Worm (Caenorhabditis elegans): ENCODE results near the gene ZC155.4.

The ZC155.4 gene

ce11 chrIII:5190671-5191174, 24.6 kb downstream of the ZC155.4 start, which contains the start of gene hira-1 (continued):
- TF ChIP-seq lin-38 (GFP tag; IDR thresholded peaks at IDR 0.05) (peak; percentile 75), ctbp-1 (GFP tag; IDR thresholded peaks at IDR 0.05) (no peak), egl-27 (tag; optimal IDR thresholded peaks at IDR 0.05) (no peak), nhr-42 (GFP tag; IDR thresholded peaks at IDR 0.05) (no peak), zfp-3 (GFP tag; conservative IDR thresholded peaks at IDR 0.05) (no peak), nhr-41 (GFP tag; IDR thresholded peaks at IDR 0.05) (no peak), tag-97 (GFP tag; IDR thresholded peaks at IDR 0.05) (no peak), F26F4.8 (GFP tag; conservative IDR thresholded peaks at IDR 0.05) (no peak), Y48G9A.11 (GFP tag; IDR thresholded peaks at IDR 0.05) (no peak), ztf-7 (tag; optimal IDR thresholded peaks at IDR 0.05) (peak; percentile 9), nhr-111 (GFP tag; optimal IDR thresholded peaks at IDR 0.05) (no peak), hmg-1.1 (GFP tag; IDR thresholded peaks at IDR 0.05) (no peak), nhr-10 (tag; optimal IDR thresholded peaks at IDR 0.05) (no peak), nhr-48 (tag; optimal IDR thresholded peaks at IDR 0.05) (no peak), arid-1 (GFP tag; conservative IDR thresholded peaks at IDR 0.05) (no peak), nhr-102 (tag; optimal IDR thresholded peaks at IDR 0.05) (no peak), mdt-29 (GFP tag; IDR thresholded peaks at IDR 0.05) (no peak), dve-1 (tag; optimal IDR thresholded peaks at IDR 0.05; ENCODE audit: insufficient read depth) (peak; percentile 33), lim-7 (GFP tag; IDR thresholded peaks at IDR 0.05) (no peak), ceh-82 (tag; optimal IDR thresholded peaks at IDR 0.05) (no peak), unc-130 (GFP tag; optimal IDR thresholded peaks at IDR 0.05) (no peak), daf-8 (GFP tag; IDR thresholded peaks at IDR 0.05) (no peak), lin-1 (GFP tag; IDR thresholded peaks at IDR 0.05) (no peak)

- no peak for TF ChIP-seq tra-1 (GFP tag; IDR thresholded peaks at IDR 0.05)
- TF ChIP-seq D1046.2 (GFP tag; IDR thresholded peaks at IDR 0.05) = no peak
- no peak for TF ChIP-seq lir-3 (tag; optimal IDR thresholded peaks at IDR 0.05)
- TF ChIP-seq aha-1 (tag) = no peak
- peak; percentile 16 for TF ChIP-seq F49E8.2 (tag; optimal IDR thresholded peaks at IDR 0.05; ENCODE audit: borderline replicate concordance)
- no peak for TF ChIP-seq spr-1 (tag; optimal IDR thresholded peaks at IDR 0.05)
- TF ChIP-seq mxl-3 (GFP tag; optimal IDR thresholded peaks at IDR 0.05) = no peak
- no peak for TF ChIP-seq ceh-32 (tag; optimal IDR thresholded peaks at IDR 0.05; ENCODE audit: poor library complexity)
- TF ChIP-seq unc-130 (GFP tag; optimal IDR thresholded peaks at IDR 0.05) = no peak
- peak; percentile 88 for TF ChIP-seq dpl-1 (GFP tag; optimal IDR thresholded peaks at IDR 0.05)
- TF ChIP-seq dmd-6 (GFP tag; IDR thresholded peaks at IDR 0.05) = peak; percentile 33; the same call in 1 of the 2 replicates
- no peak for TF ChIP-seq mdl-1 (tag; optimal IDR thresholded peaks at IDR 0.05)
- TF ChIP-seq dmd-8 (GFP tag; IDR thresholded peaks at IDR 0.05) = no peak
- no peak for TF ChIP-seq daf-16 (GFP tag; optimal IDR thresholded peaks at IDR 0.05)
- no peak for TF ChIP-seq daf-16 (tag; optimal IDR thresholded peaks at IDR 0.05)
- no peak for TF ChIP-seq nhr-11 (tag; optimal IDR thresholded peaks at IDR 0.05)
- peak; percentile 44 for TF ChIP-seq lin-38 (GFP tag; IDR thresholded peaks at IDR 0.05)
- TF ChIP-seq unc-62 (GFP tag; optimal IDR thresholded peaks at IDR 0.05 in 1 of 2) = no peak
- no peak for TF ChIP-seq unc-62 (tag; optimal IDR thresholded peaks at IDR 0.05)
- no peak for TF ChIP-seq unc-39 (tag; optimal IDR thresholded peaks at IDR 0.05)
- TF ChIP-seq arid-1 (GFP tag; conservative IDR thresholded peaks at IDR 0.05) = 0 out of 2 replicates have a peak, but pooled peaks have one; percentile 29
- TF ChIP-seq ama-1 (optimal IDR thresholded peaks at IDR 0.05) = no peak
- no peak for TF ChIP-seq nhr-48 (tag; optimal IDR thresholded peaks at IDR 0.05)
- no peak for TF ChIP-seq spr-3 (GFP tag; optimal IDR thresholded peaks at IDR 0.05)
- no peak for TF ChIP-seq lin-15B (tag; optimal IDR thresholded peaks at IDR 0.05)
- TF ChIP-seq nhr-76 (tag; optimal IDR thresholded peaks at IDR 0.05) = no peak
- TF ChIP-seq mes-2 (tag; optimal IDR thresholded peaks at IDR 0.05; ENCODE audit: poor library complexity, severe bottlenecking) = peak; percentile 88
- no peak for TF ChIP-seq gei-8 (GFP tag; optimal IDR thresholded peaks at IDR 0.05)
- peak; percentile 58; the same call in 1 of the 2 replicates for TF ChIP-seq ZK337.2 (GFP tag; IDR thresholded peaks at IDR 0.05)
- no peak for TF ChIP-seq hlh-30 (tag; optimal IDR thresholded peaks at IDR 0.05; ENCODE audit: insufficient read depth)
- no peak for TF ChIP-seq fos-1 (tag; optimal IDR thresholded peaks at IDR 0.05)
- TF ChIP-seq lsy-2 (tag; optimal IDR thresholded peaks at IDR 0.05) = peak in 1 of 2 experiments; percentile 27
- no peak for TF ChIP-seq lin-1 (GFP tag; IDR thresholded peaks at IDR 0.05)
Measured at ce11 chrIII:5190179-5190578, 25.1 kb downstream of the ZC155.4 start.
